Fruit fly (Drosophila melanogaster) whole organism, embryonic: ENCODE results near the gene CG16985.
A peak's percentile ranks its signal among the peaks of the same experiment; 100 is the strongest.

ENCODE experiments used
- Bdp1 ChIP-seq: fragments of 200-800 bp; sonication (Bioruptor generic); optimal IDR thresholded peaks from 3 replicates; lab custom pipeline; 2016; ENCODE audit warnings: missing biosample characterization, missing genetic modification characterization
- BtbVII ChIP-seq: fragments of 200-800 bp; sonication (Bioruptor generic); optimal IDR thresholded peaks from 3 replicates; lab custom pipeline; 2017; ENCODE audit warnings: missing biosample characterization, mild to moderate bottlenecking, missing genetic modification characterization
- C15 ChIP-seq: fragments of 200-800 bp; sonication (Bioruptor generic); IDR thresholded peaks from 3 replicates; pipeline ENCODE4 v1.3.6; 2022; ENCODE audit warnings: missing biosample characterization, missing genetic modification characterization
- CG10147 ChIP-seq: fragments of 200-800 bp; sonication (Bioruptor generic); optimal IDR thresholded peaks from 2 replicates; lab custom pipeline; 2019; ENCODE audit warnings: missing biosample characterization, mild to moderate bottlenecking, missing genetic modification characterization, moderate library complexity
- CG11560 ChIP-seq: fragments of 200-800 bp; sonication (Bioruptor generic); IDR thresholded peaks from 3 replicates; pipeline ENCODE4 v1.3.6; 2022; ENCODE audit warnings: missing biosample characterization, missing genetic modification characterization
- CG12942 ChIP-seq: fragments of 200-800 bp; sonication (Bioruptor generic); optimal IDR thresholded peaks from 3 replicates; lab custom pipeline; 2016; ENCODE audit warnings: missing biosample characterization, missing genetic modification characterization
- CG14014 ChIP-seq: fragments of 200-800 bp; sonication (Bioruptor generic); IDR thresholded peaks from 2 replicates; pipeline ENCODE4 v1.3.6; 2022; ENCODE audit warnings: missing biosample characterization, missing genetic modification characterization
- CG2116 ChIP-seq: fragments of 200-800 bp; sonication (Bioruptor generic); optimal IDR thresholded peaks from 3 replicates; lab custom pipeline; 2018; ENCODE audit warnings: missing biosample characterization, mild to moderate bottlenecking, missing genetic modification characterization
- CG2120 ChIP-seq: fragments of 200-800 bp; sonication (Bioruptor generic); optimal IDR thresholded peaks from 3 replicates; lab custom pipeline; 2016; ENCODE audit warnings: missing biosample characterization, missing genetic modification characterization
- CG30431 ChIP-seq: fragments of 200-800 bp; sonication (Bioruptor generic); optimal IDR thresholded peaks from 2 replicates; lab custom pipeline; 2017; ENCODE audit warnings: missing biosample characterization, missing genetic modification characterization
- CG32767 ChIP-seq: fragments of 200-800 bp; sonication (Bioruptor generic); IDR thresholded peaks from 2 replicates; pipeline ENCODE4 v1.3.6; 2022; ENCODE audit warnings: missing biosample characterization, missing genetic modification characterization
- CG33213 ChIP-seq: fragments of 200-800 bp; sonication (Bioruptor generic); optimal IDR thresholded peaks from 3 replicates; lab custom pipeline; 2016; ENCODE audit warnings: missing biosample characterization, missing genetic modification characterization
- CG34422 ChIP-seq: fragments of 200-800 bp; sonication (Bioruptor generic); IDR thresholded peaks from 3 replicates; pipeline ENCODE4 v1.3.6; 2022; ENCODE audit warnings: missing biosample characterization, missing genetic modification characterization
- CG4424 ChIP-seq: fragments of 200-800 bp; sonication (Bioruptor generic); optimal IDR thresholded peaks from 3 replicates; lab custom pipeline; 2016; ENCODE audit warnings: missing biosample characterization, missing genetic modification characterization
- CG5180 ChIP-seq: fragments of 200-800 bp; sonication (Bioruptor generic); optimal IDR thresholded peaks from 3 replicates; lab custom pipeline; 2017; ENCODE audit warnings: missing biosample characterization, missing genetic modification characterization, mild to moderate bottlenecking, moderate library complexity, missing genetic modification reagents
- CG5245 ChIP-seq: fragments of 200-800 bp; sonication (Bioruptor generic); optimal IDR thresholded peaks from 3 replicates; lab custom pipeline; 2016; ENCODE audit warnings: missing biosample characterization, missing genetic modification characterization
- CG6683 ChIP-seq: fragments of 200-800 bp; sonication (Bioruptor generic); optimal IDR thresholded peaks from 2 replicates; lab custom pipeline; 2017; ENCODE audit warnings: missing biosample characterization, mild to moderate bottlenecking, missing genetic modification characterization, missing genetic modification reagents
- CG6689 ChIP-seq: fragments of 200-800 bp; sonication (Bioruptor generic); IDR thresholded peaks from 2 replicates; pipeline ENCODE4 v1.3.6; 2022; ENCODE audit warnings: missing biosample characterization, missing genetic modification characterization
- CG7357 ChIP-seq: fragments of 200-800 bp; sonication (Bioruptor generic); IDR thresholded peaks from 3 replicates; pipeline ENCODE4 v1.3.6; 2022; ENCODE audit warnings: missing biosample characterization, missing genetic modification characterization
- Fer3 ChIP-seq: fragments of 200-800 bp; sonication (Bioruptor generic); optimal IDR thresholded peaks from 2 replicates; lab custom pipeline; 2018; ENCODE audit warnings: missing biosample characterization, mild to moderate bottlenecking, missing genetic modification characterization, moderate library complexity
- Gug ChIP-seq: fragments of 200-800 bp; sonication (Bioruptor generic); IDR thresholded peaks from 4 replicates; pipeline ENCODE4 v1.3.6; 2022; ENCODE audit warnings: missing biosample characterization, missing genetic modification characterization
- Hr51 ChIP-seq, 2 experiments: fragments of 200-800 bp; sonication (Bioruptor generic); optimal IDR thresholded peaks; 2 replicates in 1 of 2; 3 replicates in 1 of 2; lab custom pipeline; 2016 to 2018; ENCODE audit warnings: missing biosample characterization in 2 of 2, missing genetic modification characterization in 2 of 2, mild to moderate bottlenecking in 1 of 2, moderate library complexity in 1 of 2
- Hsf ChIP-seq: fragments of 200-800 bp; sonication (Bioruptor generic); optimal IDR thresholded peaks from 3 replicates; lab custom pipeline; 2016; ENCODE audit warnings: missing biosample characterization, missing genetic modification characterization
- Lpt ChIP-seq: fragments of >200 bp; optimal IDR thresholded peaks from 2 replicates; lab custom pipeline; 2018; ENCODE audit warnings: missing biosample characterization, missing genetic modification characterization
- Max ChIP-seq: fragments of 200-800 bp; sonication (Bioruptor generic); optimal IDR thresholded peaks from 2 replicates; lab custom pipeline; 2016; ENCODE audit warnings: missing biosample characterization, mild to moderate bottlenecking, missing genetic modification characterization
- Myb ChIP-seq: fragments of 200-800 bp; sonication (Bioruptor generic); optimal IDR thresholded peaks from 2 replicates; lab custom pipeline; 2016; ENCODE audit warnings: missing biosample characterization, missing genetic modification characterization
- Opbp ChIP-seq: fragments of 200-800 bp; sonication (Bioruptor generic); IDR thresholded peaks from 3 replicates; pipeline ENCODE4 v1.3.6; 2022; ENCODE audit warnings: missing biosample characterization, missing genetic modification characterization; ENCODE audit not compliant: partially characterized antibody
- Vsx1 ChIP-seq: fragments of 200-800 bp; sonication (Bioruptor generic); optimal IDR thresholded peaks from 2 replicates; lab custom pipeline; 2017; ENCODE audit warnings: missing biosample characterization, mild to moderate bottlenecking, missing genetic modification characterization, missing genetic modification reagents
- abd-A ChIP-seq: fragments of 200-800 bp; sonication (Bioruptor generic); optimal IDR thresholded peaks from 3 replicates; lab custom pipeline; 2019; ENCODE audit warnings: missing biosample characterization, mild to moderate bottlenecking, missing genetic modification characterization, moderate library complexity
- aop ChIP-seq: fragments of 200-800 bp; sonication (Bioruptor generic); IDR thresholded peaks from 2 replicates; pipeline ENCODE4 v1.3.6; 2022; ENCODE audit warnings: missing biosample characterization, missing genetic modification characterization
- disco-r ChIP-seq: fragments of 200-800 bp; sonication (Bioruptor generic); optimal IDR thresholded peaks from 2 replicates; lab custom pipeline; 2016; ENCODE audit warnings: missing biosample characterization, missing genetic modification characterization
- emc ChIP-seq: fragments of 200-800 bp; sonication (Bioruptor generic); optimal IDR thresholded peaks from 2 replicates; lab custom pipeline; 2016; ENCODE audit warnings: missing biosample characterization, missing genetic modification characterization
- exex ChIP-seq: fragments of 200-800 bp; sonication (Bioruptor generic); optimal IDR thresholded peaks from 4 replicates; lab custom pipeline; 2018; ENCODE audit warnings: missing biosample characterization, mild to moderate bottlenecking, missing genetic modification characterization, moderate library complexity
- eyg ChIP-seq: fragments of 200-800 bp; sonication (Bioruptor generic); optimal IDR thresholded peaks from 3 replicates; lab custom pipeline; 2016; ENCODE audit warnings: missing biosample characterization, missing genetic modification characterization
- ftz-f1 ChIP-seq: fragments of 200-800 bp; sonication (Bioruptor generic); optimal IDR thresholded peaks from 2 replicates; lab custom pipeline; 2016; ENCODE audit warnings: missing biosample characterization, missing genetic modification characterization
- gfzf ChIP-seq: fragments of 200-800 bp; sonication (Bioruptor generic); optimal IDR thresholded peaks from 2 replicates; lab custom pipeline; 2016; ENCODE audit warnings: missing biosample characterization, mild to moderate bottlenecking, missing genetic modification characterization, moderate library complexity
- grn ChIP-seq: fragments of 200-800 bp; sonication (Bioruptor generic); optimal IDR thresholded peaks from 3 replicates; lab custom pipeline; 2017; ENCODE audit warnings: missing biosample characterization, missing genetic modification characterization
- h ChIP-seq: fragments of >200 bp; optimal IDR thresholded peaks from 2 replicates; lab custom pipeline; 2017
- kay ChIP-seq: fragments of 200-800 bp; sonication (Bioruptor generic); optimal IDR thresholded peaks from 2 replicates; lab custom pipeline; 2016; ENCODE audit warnings: missing biosample characterization, missing genetic modification characterization
- mam ChIP-seq: fragments of 200-800 bp; sonication (Bioruptor generic); optimal IDR thresholded peaks from 3 replicates; lab custom pipeline; 2016; ENCODE audit warnings: missing biosample characterization, missing genetic modification characterization
- nau ChIP-seq: fragments of 200-800 bp; sonication (Bioruptor generic); optimal IDR thresholded peaks from 3 replicates; lab custom pipeline; 2017; ENCODE audit warnings: missing biosample characterization, mild to moderate bottlenecking, missing genetic modification characterization, missing genetic modification reagents
- onecut ChIP-seq: fragments of 200-800 bp; sonication (Bioruptor generic); IDR thresholded peaks from 2 replicates; pipeline ENCODE4 v1.3.6; 2022; ENCODE audit warnings: missing biosample characterization, missing genetic modification characterization
- org-1 ChIP-seq: fragments of 200-800 bp; sonication (Bioruptor generic); optimal IDR thresholded peaks from 2 replicates; lab custom pipeline; 2017; ENCODE audit warnings: missing biosample characterization, missing genetic modification characterization
- pita ChIP-seq: fragments of 200-800 bp; sonication (Bioruptor generic); optimal IDR thresholded peaks from 2 replicates; lab custom pipeline; 2017; ENCODE audit warnings: missing biosample characterization, mild to moderate bottlenecking, missing genetic modification characterization
- pnt ChIP-seq: fragments of 200-800 bp; sonication (Bioruptor generic); optimal IDR thresholded peaks from 3 replicates; lab custom pipeline; 2016; ENCODE audit warnings: missing biosample characterization, missing genetic modification characterization
- seq ChIP-seq: fragments of 200-800 bp; sonication (Bioruptor generic); IDR thresholded peaks from 2 replicates; pipeline ENCODE4 v1.3.6; 2022; ENCODE audit warnings: missing biosample characterization, missing genetic modification characterization
- slbo ChIP-seq: fragments of 200-800 bp; sonication (Bioruptor generic); IDR thresholded peaks from 2 replicates; pipeline ENCODE4 v1.3.6; 2022; ENCODE audit warnings: missing biosample characterization, missing genetic modification characterization
- tx ChIP-seq: fragments of 200-800 bp; sonication (Bioruptor generic); optimal IDR thresholded peaks from 2 replicates; lab custom pipeline; 2016; ENCODE audit warnings: missing biosample characterization, missing genetic modification characterization
- usp ChIP-seq: fragments of >200 bp; optimal IDR thresholded peaks from 2 replicates; lab custom pipeline; 2017; ENCODE audit warnings: missing biosample characterization, missing genetic modification characterization
- vnd ChIP-seq: fragments of 200-800 bp; sonication (Bioruptor generic); IDR thresholded peaks from 3 replicates; pipeline ENCODE4 v1.3.6; 2022; ENCODE audit warnings: missing biosample characterization, missing genetic modification characterization; ENCODE audit not compliant: partially characterized antibody
- wdn ChIP-seq: fragments of 200-800 bp; sonication (Bioruptor generic); IDR thresholded peaks from 2 replicates; pipeline ENCODE4 v1.3.6; 2022; ENCODE audit warnings: missing biosample characterization, missing genetic modification characterization
- zen ChIP-seq: fragments of 200-800 bp; sonication (Bioruptor generic); optimal IDR thresholded peaks from 3 replicates; lab custom pipeline; 2018; ENCODE audit warnings: missing biosample characterization, mild to moderate bottlenecking, missing genetic modification characterization, moderate library complexity

The CG16985 gene

DNA sequence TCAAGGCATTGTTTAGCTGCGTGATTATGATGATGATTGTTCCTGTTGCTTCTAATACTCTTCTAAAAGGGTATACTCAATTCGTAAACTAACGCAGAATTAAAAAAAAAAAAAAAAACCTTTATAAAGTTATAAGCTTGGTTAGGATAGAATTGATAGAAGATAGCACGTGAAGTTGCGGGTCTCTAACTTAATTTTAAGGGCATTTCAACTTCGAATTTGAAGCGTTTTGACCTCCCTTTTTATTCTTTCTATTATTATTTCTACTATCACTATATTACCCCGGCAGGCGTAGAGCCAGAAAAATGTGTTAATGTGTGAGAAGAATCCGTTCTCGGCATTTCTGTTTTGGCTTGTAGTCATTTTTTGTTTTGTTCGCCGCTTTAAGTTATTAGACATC lies 20.4 kb upstream of the CG16985 start (continued):
- TF ChIP-seq CG33213 (GFP tag; lab: Kevin White, UChicago) (peak; percentile 26), CG5245 (GFP tag; lab: Kevin White, UChicago) (peak; percentile 36), Fer3 (peak; percentile 59), aop (no peak), usp (GFP tag; lab: Kevin White, UChicago) (no peak), h (lab: Kevin White, UChicago) (no peak), mam (GFP tag; lab: Kevin White, UChicago) (peak; percentile 62), exex (tag; lab: Kevin White, UChicago) (no peak), emc (GFP tag; lab: Kevin White, UChicago) (no peak), tx (GFP tag; lab: Kevin White, UChicago) (peak; percentile 30), onecut (GFP tag; lab: Robert Waterston, UW) (0 out of 2 replicates have a peak, but pooled peaks have one; percentile 21), Gug (GFP tag; lab: Robert Waterston, UW) (peak; percentile 40; the same call in 2 of the 4 replicates), CG7357 (GFP tag; lab: Robert Waterston, UW) (no peak), Max (peak; percentile 53), pita (GFP tag; lab: Kevin White, UChicago) (no peak), C15 (GFP tag; lab: Robert Waterston, UW) (no peak), disco-r (GFP tag; lab: Kevin White, UChicago) (no peak), gfzf (GFP tag; lab: Kevin White, UChicago) (no peak), CG30431 (no peak), CG32767 (peak; percentile 55; the same call in 1 of the 2 replicates), eyg (GFP tag; lab: Kevin White, UChicago) (no peak), Bdp1 (GFP tag; lab: Kevin White, UChicago) (no peak), zen (tag; lab: Kevin White, UChicago) (peak; percentile 44), Lpt (no peak), kay (GFP tag; lab: Kevin White, UChicago) (no peak), CG14014 (GFP tag; lab: Robert Waterston, UW) (peak; percentile 49; the same call in 1 of the 2 replicates), CG12942 (GFP tag; lab: Kevin White, UChicago) (peak; percentile 19), pnt (GFP tag; lab: Kevin White, UChicago) (peak; percentile 14), CG2120 (peak; percentile 75), slbo (peak; percentile 68), Hr51 (GFP tag; optimal IDR thresholded peaks at IDR 0.05; lab: Kevin White, UChicago) (peak; percentile 14 to 63), CG6683 (no peak), Myb (GFP tag; lab: Kevin White, UChicago) (peak; percentile 25), CG11560 (tag; lab: Robert Waterston, UW) (no peak), Vsx1 (GFP tag; lab: Kevin White, UChicago) (peak; percentile 10), CG5180 (GFP tag; lab: Kevin White, UChicago) (peak; percentile 4), Opbp (no peak), grn (GFP tag; lab: Kevin White, UChicago) (no peak), vnd (GFP tag; lab: Robert Waterston, UW) (no peak), CG10147 (GFP tag; lab: Kevin White, UChicago) (peak; percentile 58), wdn (0 out of 2 replicates have a peak, but pooled peaks have one; percentile 37), BtbVII (peak; percentile 61), CG6689 (GFP tag; lab: Robert Waterston, UW) (peak; percentile 56), seq (GFP tag; lab: Robert Waterston, UW) (no peak), Hsf (peak; percentile 69), ftz-f1 (GFP tag; lab: Kevin White, UChicago) (no peak), org-1 (GFP tag; lab: Kevin White, UChicago) (peak; percentile 33), abd-A (no peak), CG4424 (GFP tag; lab: Kevin White, UChicago) (peak; percentile 57), CG34422 (GFP tag; lab: Robert Waterston, UW) (peak; percentile 50; the same call in 1 of the 3 replicates), nau (GFP tag; lab: Kevin White, UChicago) (peak; percentile 31), CG2116 (GFP tag; lab: Kevin White, UChicago) (peak; percentile 2)
